Worm (Caenorhabditis elegans) whole organism, L2 larva: ENCODE measurements around the gene nbet-1.
"Not testable (repeated sequence)": the region's sequence is repeated elsewhere in the genome, so short reads cannot be mapped to it uniquely, and the experiment has no call there.

Experiments used
- alr-1 ChIP-seq: fragments of 150-350 bp; optimal IDR thresholded peaks from 2 replicates; lab custom pipeline; 2014; ENCODE audit warnings: missing biosample characterization, missing genetic modification characterization
- ceh-16 ChIP-seq: fragments of 150-350 bp; optimal IDR thresholded peaks from 2 replicates; lab custom pipeline; 2014; ENCODE audit warnings: missing biosample characterization, missing genetic modification characterization
- ceh-82 ChIP-seq: fragments of 150-350 bp; optimal IDR thresholded peaks from 2 replicates; lab custom pipeline; 2014; ENCODE audit warnings: missing biosample characterization, missing genetic modification characterization
- nhr-11 ChIP-seq: fragments of 150-350 bp; optimal IDR thresholded peaks from 2 replicates; lab custom pipeline; 2014; ENCODE audit warnings: missing biosample characterization, missing genetic modification characterization
- nhr-237 ChIP-seq: fragments of 150-350 bp; optimal IDR thresholded peaks from 2 replicates; lab custom pipeline; 2014; ENCODE audit warnings: missing biosample characterization, missing genetic modification characterization
- nhr-25 ChIP-seq: fragments of 150-350 bp; sonication (generic microtip); optimal IDR thresholded peaks from 3 replicates; lab custom pipeline; 2014; ENCODE audit warnings: missing biosample characterization, missing genetic modification characterization
- nhr-6 ChIP-seq: fragments of 150-350 bp; optimal IDR thresholded peaks from 2 replicates; lab custom pipeline; 2014; ENCODE audit warnings: missing biosample characterization, missing genetic modification characterization
- snpc-4 ChIP-seq: fragments of 150-350 bp; optimal IDR thresholded peaks from 2 replicates; lab custom pipeline; 2014; ENCODE audit warnings: missing biosample characterization, missing genetic modification characterization
- unc-55 ChIP-seq: fragments of 150-350 bp; sonication (generic microtip); optimal IDR thresholded peaks from 3 replicates; lab custom pipeline; 2014; ENCODE audit warnings: missing biosample characterization, missing genetic modification reagents, missing genetic modification characterization
- zag-1 ChIP-seq: fragments of 150-350 bp; optimal IDR thresholded peaks from 2 replicates; lab custom pipeline; 2014; ENCODE audit warnings: missing biosample characterization, missing genetic modification characterization
- ztf-1 ChIP-seq: fragments of 200-800 bp; sonication (Bioruptor generic); conservative IDR thresholded peaks from 2 replicates; pipeline ENCODE4 v1.3.6; 2022; ENCODE audit warnings: missing genetic modification characterization, missing compliant biosample characterization
- ztf-11 ChIP-seq: sonication (generic microtip); optimal IDR thresholded peaks from 2 replicates; lab custom pipeline; 2017; ENCODE audit warnings: missing biosample characterization, missing genetic modification characterization

DNA sequence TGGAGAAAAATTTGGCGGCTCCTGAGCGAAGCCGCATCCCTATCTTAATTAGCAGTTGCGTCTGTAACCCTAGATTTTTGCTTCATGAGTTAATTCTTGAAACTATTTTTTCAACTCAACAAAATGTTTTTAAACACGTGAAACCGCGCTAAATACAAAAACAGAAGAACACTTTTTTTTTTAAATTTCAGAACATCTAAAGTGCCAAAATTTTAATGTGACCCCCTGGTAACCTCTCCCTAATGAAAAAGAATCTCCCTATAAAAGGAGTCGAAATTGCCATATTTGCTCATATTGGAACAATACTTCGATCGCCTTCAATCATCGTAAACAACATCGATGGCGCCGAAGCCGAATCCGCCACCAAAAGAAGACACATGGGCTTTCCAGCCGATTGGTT is 17.3 kb downstream of the nbet-1 start, which contains the start of gene nsph-4.1:
- not testable (repeated sequence) for TF ChIP-seq nhr-11 (tag; lab: Kevin White, UChicago); ceh-16 (tag; lab: Kevin White, UChicago); unc-55 (GFP tag; lab: Kevin White, UChicago); alr-1 (tag; lab: Kevin White, UChicago); snpc-4 (tag; lab: Kevin White, UChicago); ztf-1 (GFP tag; lab: Robert Waterston, UW); ztf-11 (tag; lab: Kevin White, UChicago); nhr-6 (tag; lab: Kevin White, UChicago); nhr-237 (tag; lab: Kevin White, UChicago); nhr-25 (tag; lab: Kevin White, UChicago); zag-1 (tag; lab: Kevin White, UChicago); ceh-82 (tag; lab: Kevin White, UChicago)
